Worm (Caenorhabditis elegans) whole organism, early embryonic: ENCODE data around the gene dhhc-8.

Source experiments
- B0310.2 ChIP-seq: sonication (generic microtip); optimal IDR thresholded peaks from 2 replicates; lab custom pipeline; 2016; ENCODE audit warnings: mild to moderate bottlenecking, missing genetic modification characterization, missing compliant biosample characterization
- F13C5.2 ChIP-seq: sonication (generic microtip); optimal IDR thresholded peaks from 2 replicates; lab custom pipeline; 2017; ENCODE audit warnings: mild to moderate bottlenecking, missing genetic modification characterization, inconsistent platforms, missing compliant biosample characterization
- aly-1 ChIP-seq: sonication (generic microtip); optimal IDR thresholded peaks from 2 replicates; lab custom pipeline; 2016; ENCODE audit warnings: missing genetic modification characterization, missing compliant biosample characterization
- ama-1 ChIP-seq: fragments of 150-350 bp; optimal IDR thresholded peaks from 2 replicates; lab custom pipeline; 2014
- ceh-36 ChIP-seq: sonication (generic microtip); optimal IDR thresholded peaks from 2 replicates; lab custom pipeline; 2016; ENCODE audit warnings: missing genetic modification characterization, inconsistent platforms, missing compliant biosample characterization
- ets-7 ChIP-seq: sonication (generic microtip); optimal IDR thresholded peaks from 2 replicates; lab custom pipeline; 2016; ENCODE audit warnings: missing genotype, missing genetic modification characterization, missing compliant biosample characterization
- hmbx-1 ChIP-seq: sonication (generic microtip); optimal IDR thresholded peaks from 2 replicates; lab custom pipeline; 2016; ENCODE audit warnings: mild to moderate bottlenecking, missing genetic modification characterization, missing compliant biosample characterization
- hmg-4 ChIP-seq: fragments of 200-800 bp; sonication (Bioruptor generic); optimal IDR thresholded peaks from 2 replicates; lab custom pipeline; 2018; ENCODE audit warnings: mild to moderate bottlenecking, missing genetic modification characterization, missing compliant biosample characterization
- hnd-1 ChIP-seq: sonication (generic microtip); optimal IDR thresholded peaks from 2 replicates; lab custom pipeline; 2016; ENCODE audit warnings: missing genetic modification characterization, missing compliant biosample characterization
- pes-1 ChIP-seq: fragments of 200-800 bp; sonication (Bioruptor generic); IDR thresholded peaks from 2 replicates; pipeline ENCODE4 v1.3.6; 2022; ENCODE audit warnings: missing genetic modification reagents, missing genetic modification characterization, missing compliant biosample characterization
- sea-1 ChIP-seq: fragments of 200-800 bp; sonication (Bioruptor generic); conservative IDR thresholded peaks from 2 replicates; pipeline ENCODE4 v1.3.6; 2022; ENCODE audit warnings: missing genetic modification characterization, missing compliant biosample characterization
- tbx-11 ChIP-seq: fragments of 200-800 bp; sonication (Bioruptor generic); IDR thresholded peaks from 2 replicates; pipeline ENCODE4 v1.3.6; 2022; ENCODE audit warnings: missing genetic modification characterization, missing compliant biosample characterization
- tbx-37 ChIP-seq: fragments of 200-800 bp; sonication (Bioruptor generic); conservative IDR thresholded peaks from 2 replicates; pipeline ENCODE4 v1.3.6; 2022; ENCODE audit warnings: missing genetic modification reagents, missing genetic modification characterization, missing compliant biosample characterization
- tra-4 ChIP-seq: sonication (generic microtip); optimal IDR thresholded peaks from 2 replicates; lab custom pipeline; 2017; ENCODE audit warnings: missing genetic modification characterization, missing compliant biosample characterization

- no peak for TF ChIP-seq B0310.2 (tag; lab: Kevin White, UChicago)
- no peak for TF ChIP-seq sea-1 (GFP tag; lab: Robert Waterston, UW)
- no peak for TF ChIP-seq F13C5.2 (tag; lab: Kevin White, UChicago)
- no peak for TF ChIP-seq hnd-1 (tag; lab: Kevin White, UChicago)
- no peak for TF ChIP-seq ama-1 (lab: Kevin White, UChicago)
- TF ChIP-seq hmg-4 (GFP tag; lab: Kevin White, UChicago) = no peak
- no peak for TF ChIP-seq hmbx-1
- TF ChIP-seq tra-4 (tag; lab: Kevin White, UChicago) = no peak
- TF ChIP-seq ceh-36 (tag; lab: Kevin White, UChicago) = no peak
- TF ChIP-seq tbx-11 (GFP tag; lab: Robert Waterston, UW) = no peak
- TF ChIP-seq aly-1 (tag; lab: Kevin White, UChicago) = no peak
- TF ChIP-seq pes-1 (GFP tag; lab: Robert Waterston, UW) = no peak
- TF ChIP-seq tbx-37 (GFP tag; lab: Robert Waterston, UW) = no peak
- no peak for TF ChIP-seq ets-7 (tag; lab: Kevin White, UChicago)
Observed at ce11 chrIII:13105911-13106310, 1.5 kb upstream of the dhhc-8 start.
